Worm (Caenorhabditis elegans): ENCODE measurements around the gene srp-1.

The srp-1 gene

DNA sequence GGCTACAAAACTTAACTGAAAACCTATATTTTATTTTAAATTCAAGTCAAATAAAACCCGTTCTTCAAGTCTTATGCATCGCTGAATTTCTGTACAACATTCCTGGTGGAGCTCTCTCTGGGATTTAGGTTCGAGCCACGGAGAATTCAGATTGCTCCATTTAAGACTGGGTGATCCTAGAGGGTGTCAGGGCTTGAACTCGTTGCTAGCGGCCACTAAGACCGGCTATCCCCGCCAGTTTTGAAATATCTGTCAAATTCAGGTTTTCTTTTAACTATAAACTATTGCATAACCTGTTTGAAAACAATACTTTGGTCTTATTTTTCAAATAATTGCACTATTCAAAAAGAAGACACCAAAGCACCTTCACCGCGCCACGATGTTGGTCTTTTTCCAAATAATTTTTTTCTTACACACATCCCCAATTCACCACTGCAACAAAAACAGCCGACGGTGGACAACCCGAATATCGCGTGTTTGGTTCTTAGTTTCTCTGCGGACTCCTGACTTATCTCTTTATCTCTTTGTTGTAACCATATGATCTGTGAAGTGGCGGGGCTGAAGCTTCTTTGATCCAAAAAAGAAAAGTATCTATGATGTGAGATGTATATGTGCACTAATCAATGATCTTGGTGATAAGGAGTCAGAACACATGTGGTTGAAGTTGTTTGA, 24.1 kb upstream of the srp-1 start:
- no peak for TF ChIP-seq lin-15B (tag; optimal IDR thresholded peaks at IDR 0.05)
- peak; percentile 50 for TF ChIP-seq ama-1 (optimal IDR thresholded peaks at IDR 0.05)
- TF ChIP-seq nhr-25 (tag; optimal IDR thresholded peaks at IDR 0.05) = peak; percentile 46
- no peak for TF ChIP-seq ZK546.5 (tag; optimal IDR thresholded peaks at IDR 0.05)
- TF ChIP-seq lin-39 (tag; optimal IDR thresholded peaks at IDR 0.05) = no peak
- TF ChIP-seq nhr-67 (tag; optimal IDR thresholded peaks at IDR 0.05) = no peak
- no peak for TF ChIP-seq egl-27 (tag; optimal IDR thresholded peaks at IDR 0.05)
- no peak for TF ChIP-seq skn-1 (tag; optimal IDR thresholded peaks at IDR 0.05)
- peak; percentile 77 for TF ChIP-seq elt-2 (tag; optimal IDR thresholded peaks at IDR 0.05)
- no peak for TF ChIP-seq hmg-11 (tag; optimal IDR thresholded peaks at IDR 0.05)
- TF ChIP-seq pha-4 (tag; optimal IDR thresholded peaks at IDR 0.05) = peak; percentile 53
- peak; percentile 31 for TF ChIP-seq egl-5 (tag; optimal IDR thresholded peaks at IDR 0.05)
- no peak for TF ChIP-seq nhr-11 (tag; optimal IDR thresholded peaks at IDR 0.05)
- no peak for TF ChIP-seq ceh-82 (tag; optimal IDR thresholded peaks at IDR 0.05)
- TF ChIP-seq elt-3 (tag; optimal IDR thresholded peaks at IDR 0.05) = no peak
- TF ChIP-seq aly-2 (tag; optimal IDR thresholded peaks at IDR 0.05) = no peak
- no peak for TF ChIP-seq ztf-4 (tag; optimal IDR thresholded peaks at IDR 0.05)
- no peak for TF ChIP-seq elt-1 (tag; optimal IDR thresholded peaks at IDR 0.05)
- no peak for TF ChIP-seq daf-12 (tag; optimal IDR thresholded peaks at IDR 0.05)
- peak; percentile 49 for TF ChIP-seq nfya-1 (tag; optimal IDR thresholded peaks at IDR 0.05; ENCODE audit: insufficient read depth)
- TF ChIP-seq pqm-1 (tag; optimal IDR thresholded peaks at IDR 0.05) = peak; percentile 65
- TF ChIP-seq jun-1 (tag; optimal IDR thresholded peaks at IDR 0.05) = no peak
- TF ChIP-seq eor-1 (tag; optimal IDR thresholded peaks at IDR 0.05) = no peak
- no peak for TF ChIP-seq ceh-16 (tag; optimal IDR thresholded peaks at IDR 0.05)
- peak; percentile 19 for TF ChIP-seq nhr-23 (tag; optimal IDR thresholded peaks at IDR 0.05)
- TF ChIP-seq ceh-9 (tag; optimal IDR thresholded peaks at IDR 0.05) = no peak
- TF ChIP-seq nhr-77 (tag; optimal IDR thresholded peaks at IDR 0.05) = no peak
- TF ChIP-seq zag-1 (tag; optimal IDR thresholded peaks at IDR 0.05) = no peak
- TF ChIP-seq nhr-76 (tag; optimal IDR thresholded peaks at IDR 0.05) = no peak
- peak; percentile 5 for TF ChIP-seq snpc-4 (tag; optimal IDR thresholded peaks at IDR 0.05)
- no peak for TF ChIP-seq nhr-12 (tag; optimal IDR thresholded peaks at IDR 0.05)
- TF ChIP-seq nhr-237 (tag; optimal IDR thresholded peaks at IDR 0.05) = no peak
- no peak for TF ChIP-seq ceh-28 (tag; optimal IDR thresholded peaks at IDR 0.05)
- TF ChIP-seq lsy-12 (tag; optimal IDR thresholded peaks at IDR 0.05) = peak; percentile 7
- TF ChIP-seq fos-1 (tag; optimal IDR thresholded peaks at IDR 0.05) = no peak
- peak; percentile 57 for TF ChIP-seq nhr-43 (tag; optimal IDR thresholded peaks at IDR 0.05; ENCODE audit: poor library complexity, severe bottlenecking)
- TF ChIP-seq unc-62 (GFP tag; optimal IDR thresholded peaks at IDR 0.05) = no peak
- TF ChIP-seq sea-2 (GFP tag; optimal IDR thresholded peaks at IDR 0.05) = no peak
- TF ChIP-seq tbx-2 (tag; optimal IDR thresholded peaks at IDR 0.05) = no peak
- no peak for TF ChIP-seq unc-39 (tag; optimal IDR thresholded peaks at IDR 0.05)
- TF ChIP-seq fkh-2 (tag; optimal IDR thresholded peaks at IDR 0.05) = no peak
- TF ChIP-seq ztf-11 (tag; optimal IDR thresholded peaks at IDR 0.05) = no peak
- TF ChIP-seq nhr-28 (tag; optimal IDR thresholded peaks at IDR 0.05) = no peak
- TF ChIP-seq fkh-10 (GFP tag; optimal IDR thresholded peaks at IDR 0.05) = no peak
- TF ChIP-seq mml-1 (tag; optimal IDR thresholded peaks at IDR 0.05) = no peak
- TF ChIP-seq mdl-1 (tag; optimal IDR thresholded peaks at IDR 0.05) = peak; percentile 38
- TF ChIP-seq R02D3.7 (tag; optimal IDR thresholded peaks at IDR 0.05) = no peak

Measured in whole organism, L3 larva.